Worm (Caenorhabditis elegans) whole organism, L1 larva: ENCODE data around the gene nmr-2.

Experiments
- C04F5.9 ChIP-seq: sonication (generic microtip); optimal IDR thresholded peaks from 2 replicates; lab custom pipeline; 2016; ENCODE audit warnings: missing genetic modification characterization, missing compliant biosample characterization
- C16A3.4 ChIP-seq: fragments of 150-350 bp; optimal IDR thresholded peaks from 2 replicates; lab custom pipeline; 2014; ENCODE audit warnings: missing biosample characterization, missing genetic modification characterization
- C34B4.2 ChIP-seq: sonication (generic microtip); optimal IDR thresholded peaks from 2 replicates; lab custom pipeline; 2017; ENCODE audit warnings: mild to moderate bottlenecking, missing genetic modification characterization, missing compliant biosample characterization
- Y116A8C.19 ChIP-seq: sonication (generic microtip); optimal IDR thresholded peaks from 2 replicates; lab custom pipeline; 2016; ENCODE audit warnings: missing compliant biosample characterization, missing genetic modification characterization, borderline replicate concordance
- aly-2 ChIP-seq: fragments of 150-350 bp; optimal IDR thresholded peaks from 2 replicates; lab custom pipeline; 2014; ENCODE audit warnings: missing biosample characterization, missing genetic modification characterization
- blmp-1 ChIP-seq: fragments of 150-350 bp; optimal IDR thresholded peaks from 2 replicates; lab custom pipeline; 2014; ENCODE audit warnings: missing biosample characterization, missing genetic modification characterization
- ceh-63 ChIP-seq: fragments of 200-800 bp; sonication (Bioruptor generic); optimal IDR thresholded peaks from 2 replicates; lab custom pipeline; 2018; ENCODE audit warnings: mild to moderate bottlenecking, missing genetic modification characterization, missing compliant biosample characterization
- ceh-8 ChIP-seq: fragments of 200-800 bp; sonication (Bioruptor generic); optimal IDR thresholded peaks from 2 replicates; lab custom pipeline; 2018; ENCODE audit warnings: mild to moderate bottlenecking, missing genetic modification characterization, moderate library complexity, missing compliant biosample characterization
- ceh-82 ChIP-seq, 3 experiments: fragments of 150-350 bp in 1 of 3; sonication (generic microtip) in 2 of 3; optimal IDR thresholded peaks; 2 replicates each; lab custom pipeline; 2014 to 2017; ENCODE audit warnings: missing biosample characterization in 3 of 3, missing genetic modification characterization in 3 of 3
- dsc-1 ChIP-seq: sonication (generic microtip); optimal IDR thresholded peaks from 2 replicates; lab custom pipeline; 2016; ENCODE audit warnings: mild to moderate bottlenecking, missing genetic modification characterization, missing compliant biosample characterization
- efl-1 ChIP-seq, 4 experiments: fragments of 150-350 bp; optimal IDR thresholded peaks in 3 of 4; peaks in 1 of 4; 1 replicate in 1 of 4; 2 replicates in 3 of 4; lab custom pipeline; 2014; ENCODE audit warnings: missing biosample characterization in 2 of 4, missing genetic modification characterization in 2 of 4, missing genetic modification reagents in 2 of 4
- efl-3 ChIP-seq: fragments of 200-800 bp; sonication (Bioruptor generic); optimal IDR thresholded peaks from 2 replicates; lab custom pipeline; 2018; ENCODE audit warnings: mild to moderate bottlenecking, missing genetic modification characterization, missing compliant biosample characterization
- egl-27 ChIP-seq, 2 experiments: fragments of 150-350 bp in 1 of 2; sonication (generic microtip); optimal IDR thresholded peaks; 3 replicates each; lab custom pipeline; 2017 to 2018; ENCODE audit warnings: missing biosample characterization in 2 of 2, missing genetic modification characterization in 2 of 2, missing genetic modification reagents in 2 of 2
- elt-2 ChIP-seq: sonication (generic microtip); optimal IDR thresholded peaks from 2 replicates; lab custom pipeline; 2016; ENCODE audit warnings: missing genetic modification characterization, mild to moderate bottlenecking, inconsistent platforms, missing compliant biosample characterization, missing genetic modification reagents
- elt-3 ChIP-seq, 6 experiments: fragments of 150-350 bp in 1 of 6; sonication (generic microtip); optimal IDR thresholded peaks; 2 replicates each; lab custom pipeline; 2017 to 2018; ENCODE audit warnings: missing biosample characterization in 6 of 6, missing genetic modification characterization in 6 of 6, inconsistent platforms in 1 of 6
- ets-5 ChIP-seq: fragments of 200-800 bp; sonication (Bioruptor generic); IDR thresholded peaks from 2 replicates; pipeline ENCODE4 v1.3.6; 2022; ENCODE audit warnings: missing genetic modification characterization, missing compliant biosample characterization
- fkh-10 ChIP-seq: sonication (generic microtip); optimal IDR thresholded peaks from 2 replicates; lab custom pipeline; 2017; ENCODE audit warnings: missing biosample characterization, missing genetic modification reagents, missing genetic modification characterization
- fkh-4 ChIP-seq: sonication (generic microtip); optimal IDR thresholded peaks from 2 replicates; lab custom pipeline; 2016; ENCODE audit warnings: missing compliant biosample characterization, missing genetic modification characterization, borderline replicate concordance
- fos-1 ChIP-seq: fragments of 150-350 bp; optimal IDR thresholded peaks from 2 replicates; lab custom pipeline; 2014; ENCODE audit warnings: missing biosample characterization, missing genetic modification characterization
- hlh-17 ChIP-seq: fragments of 200-800 bp; sonication (Bioruptor generic); optimal IDR thresholded peaks from 2 replicates; lab custom pipeline; 2018; ENCODE audit warnings: missing genetic modification characterization, mild to moderate bottlenecking, missing compliant biosample characterization, moderate library complexity, borderline replicate concordance
- hlh-4 ChIP-seq: sonication (generic microtip); optimal IDR thresholded peaks from 2 replicates; lab custom pipeline; 2016; ENCODE audit warnings: mild to moderate bottlenecking, missing genetic modification characterization, missing compliant biosample characterization
- hpl-2 ChIP-seq: fragments of 150-350 bp; optimal IDR thresholded peaks from 2 replicates; lab custom pipeline; 2014; ENCODE audit warnings: missing biosample characterization, missing genetic modification reagents, missing genetic modification characterization
- irx-1 ChIP-seq: sonication (generic microtip); optimal IDR thresholded peaks from 2 replicates; lab custom pipeline; 2016; ENCODE audit warnings: missing genetic modification characterization, missing compliant biosample characterization
- jun-1 ChIP-seq: fragments of 150-350 bp; optimal IDR thresholded peaks from 2 replicates; lab custom pipeline; 2014; ENCODE audit warnings: missing biosample characterization, missing genetic modification reagents, missing genetic modification characterization
- lin-14 ChIP-seq: fragments of 200-800 bp; sonication (Bioruptor generic); optimal IDR thresholded peaks from 2 replicates; lab custom pipeline; 2018; ENCODE audit warnings: mild to moderate bottlenecking, missing genetic modification characterization, moderate library complexity, missing compliant biosample characterization
- lin-35 ChIP-seq, 2 experiments: fragments of 150-350 bp; optimal IDR thresholded peaks; 2 replicates each; lab custom pipeline; 2014; ENCODE audit warnings: missing biosample characterization in 2 of 2, missing genetic modification characterization in 2 of 2, missing genetic modification reagents in 2 of 2
- lsy-2 ChIP-seq, 2 experiments: fragments of 150-350 bp; optimal IDR thresholded peaks; 2 replicates each; lab custom pipeline; 2014; ENCODE audit warnings: missing biosample characterization in 2 of 2, missing genetic modification characterization in 2 of 2
- mab-9 ChIP-seq: fragments of 200-800 bp; sonication (Bioruptor generic); IDR thresholded peaks from 2 replicates; pipeline ENCODE4 v1.3.6; 2022; ENCODE audit warnings: missing genetic modification reagents, missing genetic modification characterization, missing compliant biosample characterization
- mef-2 ChIP-seq: fragments of 150-350 bp; optimal IDR thresholded peaks from 2 replicates; lab custom pipeline; 2014; ENCODE audit warnings: missing biosample characterization, missing genetic modification characterization
- nhr-12 ChIP-seq: sonication (generic microtip); optimal IDR thresholded peaks from 2 replicates; lab custom pipeline; 2017; ENCODE audit warnings: missing biosample characterization, missing genetic modification characterization
- nhr-19 ChIP-seq: fragments of 200-800 bp; sonication (Bioruptor generic); conservative IDR thresholded peaks from 2 replicates; pipeline ENCODE4 v1.3.6; 2022; ENCODE audit warnings: missing genetic modification characterization, missing compliant biosample characterization
- nhr-20 ChIP-seq: sonication (generic microtip); optimal IDR thresholded peaks from 2 replicates; lab custom pipeline; 2016; ENCODE audit warnings: mild to moderate bottlenecking, missing genetic modification characterization, missing compliant biosample characterization
- nhr-47 ChIP-seq: sonication (generic microtip); optimal IDR thresholded peaks from 2 replicates; lab custom pipeline; 2016; ENCODE audit warnings: mild to moderate bottlenecking, missing genetic modification characterization, moderate library complexity, missing compliant biosample characterization
- nhr-84 ChIP-seq: sonication (generic microtip); optimal IDR thresholded peaks from 2 replicates; lab custom pipeline; 2017; ENCODE audit warnings: missing biosample characterization, missing genetic modification characterization
- pag-3 ChIP-seq: sonication (generic microtip); optimal IDR thresholded peaks from 2 replicates; lab custom pipeline; 2017; ENCODE audit warnings: missing genetic modification characterization, mild to moderate bottlenecking, missing compliant biosample characterization, antibody characterized with exemption, borderline replicate concordance; ENCODE audit not compliant: insufficient read depth
- pqm-1 ChIP-seq: sonication (generic microtip); optimal IDR thresholded peaks from 3 replicates; lab custom pipeline; 2017; ENCODE audit warnings: missing biosample characterization, missing genetic modification characterization
- rnt-1 ChIP-seq: sonication (generic microtip); optimal IDR thresholded peaks from 2 replicates; lab custom pipeline; 2016; ENCODE audit warnings: mild to moderate bottlenecking, missing genetic modification characterization, moderate library complexity, missing compliant biosample characterization
- snpc-4 ChIP-seq: fragments of 150-350 bp; optimal IDR thresholded peaks from 2 replicates; lab custom pipeline; 2014; ENCODE audit warnings: missing biosample characterization, missing genetic modification characterization
- sox-4 ChIP-seq: sonication (generic microtip); optimal IDR thresholded peaks from 2 replicates; lab custom pipeline; 2016; ENCODE audit warnings: missing genetic modification characterization, missing compliant biosample characterization
- sptf-1 ChIP-seq: fragments of 150-350 bp; optimal IDR thresholded peaks from 2 replicates; lab custom pipeline; 2014; ENCODE audit warnings: missing biosample characterization, missing genetic modification characterization
- tbx-2 ChIP-seq: sonication (generic microtip); optimal IDR thresholded peaks from 2 replicates; lab custom pipeline; 2016; ENCODE audit warnings: missing genetic modification characterization, missing compliant biosample characterization
- tlp-1 ChIP-seq: fragments of 150-350 bp; optimal IDR thresholded peaks from 2 replicates; lab custom pipeline; 2014; ENCODE audit warnings: missing biosample characterization, missing genetic modification characterization
- unc-30 ChIP-seq: sonication (generic microtip); optimal IDR thresholded peaks from 2 replicates; lab custom pipeline; 2017; ENCODE audit warnings: missing biosample characterization, missing genetic modification characterization
- unc-86 ChIP-seq: sonication (generic microtip); optimal IDR thresholded peaks from 2 replicates; lab custom pipeline; 2016; ENCODE audit warnings: missing genetic modification characterization, missing compliant biosample characterization
- vab-15 ChIP-seq: sonication (generic microtip); optimal IDR thresholded peaks from 2 replicates; lab custom pipeline; 2017; ENCODE audit warnings: missing genotype, mild to moderate bottlenecking, missing genetic modification characterization, missing compliant biosample characterization
- xbp-1 ChIP-seq: sonication (generic microtip); optimal IDR thresholded peaks from 2 replicates; lab custom pipeline; 2016; ENCODE audit warnings: missing genetic modification characterization, missing compliant biosample characterization
- ztf-11 ChIP-seq, 2 experiments: sonication (generic microtip); optimal IDR thresholded peaks; 2 replicates each; lab custom pipeline; 2016 to 2017; ENCODE audit warnings: missing genetic modification characterization in 2 of 2, missing biosample characterization in 1 of 2, missing compliant biosample characterization in 1 of 2

Gene nmr-2

DNA sequence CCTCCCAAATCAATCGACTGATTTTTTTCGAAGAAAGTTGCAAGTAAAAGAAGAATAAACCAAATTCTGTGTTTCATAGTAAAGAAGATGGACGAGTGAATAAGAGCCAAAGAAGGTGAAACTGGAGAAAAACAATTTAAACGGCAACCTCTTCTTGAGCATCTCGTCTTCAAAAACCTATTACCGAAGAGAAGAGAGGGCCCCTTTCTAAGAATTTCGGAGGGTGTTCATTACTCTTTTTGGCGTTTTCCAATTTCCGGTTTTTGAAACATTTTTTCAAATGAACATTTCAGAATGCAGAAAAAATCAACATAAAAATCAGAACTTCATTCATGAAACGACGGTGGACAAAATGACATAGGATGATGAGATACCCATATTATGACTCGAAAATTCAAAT lies at the start of gene nmr-2:
Gene nmr-2 (minus strand): TSS at position 101 of the 400 bp plus-strand sequence.
- TF ChIP-seq nhr-12 (tag; lab: Kevin White, UChicago) (no peak), ceh-8 (GFP tag; lab: Kevin White, UChicago) (no peak), fkh-10 (GFP tag; lab: Kevin White, UChicago) (no peak), snpc-4 (tag; lab: Kevin White, UChicago) (no peak), rnt-1 (tag; lab: Kevin White, UChicago) (no peak), mab-9 (no peak), Y116A8C.19 (tag; lab: Kevin White, UChicago) (no peak), vab-15 (tag; lab: Kevin White, UChicago) (no peak), sox-4 (tag; lab: Kevin White, UChicago) (no peak), mef-2 (tag; lab: Kevin White, UChicago) (no peak), nhr-84 (no peak), nhr-19 (GFP tag; lab: Robert Waterston, UW) (no peak), elt-2 (tag; lab: Kevin White, UChicago) (no peak), fos-1 (tag; lab: Kevin White, UChicago) (no peak), lsy-2 (tag; optimal IDR thresholded peaks at IDR 0.05; lab: Kevin White, UChicago) (no peak), elt-3 (tag; optimal IDR thresholded peaks at IDR 0.05; lab: Kevin White, UChicago) (no peak), efl-1 (optimal IDR thresholded peaks at IDR 0.05; lab: Kevin White, UChicago) (no peak), efl-1 (GFP tag; optimal IDR thresholded peaks at IDR 0.05 in 1 of 2; lab: Kevin White, UChicago) (no peak), unc-86 (no peak), ztf-11 (tag; optimal IDR thresholded peaks at IDR 0.05; lab: Kevin White, UChicago) (no peak)

DNA sequence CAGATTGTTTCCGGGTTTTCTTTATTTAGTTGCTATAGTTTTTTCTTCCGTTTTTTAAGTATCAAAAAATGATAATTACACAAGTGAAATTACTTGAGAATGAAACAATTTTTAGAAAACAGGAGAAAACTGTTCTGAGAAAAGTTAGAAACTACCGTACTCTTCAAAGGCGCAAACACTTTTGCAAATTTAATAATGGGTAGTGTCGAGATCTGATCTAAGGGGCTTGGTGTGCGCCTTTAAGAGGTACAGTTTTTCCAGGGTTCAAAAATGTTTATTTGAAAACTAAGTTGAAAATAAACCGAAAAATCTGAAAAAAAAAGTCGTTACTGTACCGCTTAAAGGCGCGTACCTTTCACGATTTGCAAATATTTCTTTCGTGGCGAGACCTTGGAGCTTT lies 49.1 kb upstream of the nmr-2 start:
- TF ChIP-seq lin-14 (GFP tag; lab: Kevin White, UChicago) = no peak
- TF ChIP-seq snpc-4 (tag; lab: Kevin White, UChicago) = no peak
- no peak for TF ChIP-seq hlh-17 (GFP tag; lab: Kevin White, UChicago)
- TF ChIP-seq ceh-8 (GFP tag; lab: Kevin White, UChicago) = no peak
- TF ChIP-seq C04F5.9 (tag; lab: Kevin White, UChicago) = no peak
- TF ChIP-seq efl-1 (optimal IDR thresholded peaks at IDR 0.05; lab: Kevin White, UChicago) = no peak
- TF ChIP-seq efl-1 (GFP tag; optimal IDR thresholded peaks at IDR 0.05 in 1 of 2; lab: Kevin White, UChicago) = no peak
- TF ChIP-seq unc-30 = no peak
- no peak for TF ChIP-seq ets-5
- no peak for TF ChIP-seq C34B4.2 (tag; lab: Kevin White, UChicago)
- no peak for TF ChIP-seq tlp-1 (tag; lab: Kevin White, UChicago)
- no peak for TF ChIP-seq egl-27 (tag; optimal IDR thresholded peaks at IDR 0.05; lab: Kevin White, UChicago)
- no peak for TF ChIP-seq unc-86
- TF ChIP-seq blmp-1 = no peak
- TF ChIP-seq tbx-2 (tag; lab: Kevin White, UChicago) = no peak
- TF ChIP-seq mab-9 = no peak
- TF ChIP-seq, all 84 proteins: peak for 0

DNA sequence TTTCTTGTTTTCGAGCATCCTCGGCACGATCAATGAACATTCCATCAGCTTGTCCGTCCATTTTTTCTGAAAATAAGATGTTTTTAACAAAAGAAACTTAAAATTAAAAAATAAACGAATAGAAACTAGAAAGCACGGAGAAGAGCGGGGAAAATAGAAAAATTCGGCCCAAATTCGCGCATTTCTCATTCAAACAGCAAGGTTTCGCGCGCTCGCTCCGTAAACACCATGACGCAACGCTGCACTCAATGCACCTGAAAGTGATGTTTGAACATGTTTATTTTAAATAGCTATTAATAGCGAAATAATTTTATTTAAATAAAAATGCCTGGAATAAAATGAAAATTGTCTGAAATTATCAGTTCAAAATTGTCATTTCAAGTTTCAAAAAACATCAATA lies 48.1 kb upstream of the nmr-2 start, which contains the start of the genes mcm-3 and C25D7.15:
Gene mcm-3 (minus strand): TSS at position 66 of the 400 bp plus-strand sequence.
Gene C25D7.15 (plus strand): TSS at position 275 of the 400 bp plus-strand sequence.
- TF ChIP-seq pag-3 = no peak
- peak; percentile 25 for TF ChIP-seq nhr-47 (tag; lab: Kevin White, UChicago)
- peak; percentile 34 for TF ChIP-seq C16A3.4 (tag; lab: Kevin White, UChicago)
- TF ChIP-seq fkh-4 (tag; lab: Kevin White, UChicago) = no peak
- TF ChIP-seq irx-1 (tag; lab: Kevin White, UChicago) = no peak
- TF ChIP-seq fkh-10 (GFP tag; lab: Kevin White, UChicago) = no peak
- TF ChIP-seq nhr-20 (tag; lab: Kevin White, UChicago) = peak; percentile 13
- no peak for TF ChIP-seq snpc-4 (tag; lab: Kevin White, UChicago)
- TF ChIP-seq hlh-17 (GFP tag; lab: Kevin White, UChicago) = no peak
- TF ChIP-seq fos-1 (tag; lab: Kevin White, UChicago) = no peak
- TF ChIP-seq mab-9 = no peak
- TF ChIP-seq ets-5 = no peak
- TF ChIP-seq pqm-1 (tag; lab: Kevin White, UChicago) = no peak
- peak in 1 of 6 experiments; percentile 8 for TF ChIP-seq elt-3 (tag; optimal IDR thresholded peaks at IDR 0.05; lab: Kevin White, UChicago)
- no peak for TF ChIP-seq hlh-4 (tag; lab: Kevin White, UChicago)
- no peak for TF ChIP-seq hpl-2 (GFP tag; lab: Kevin White, UChicago)
- no peak for TF ChIP-seq dsc-1 (tag; lab: Kevin White, UChicago)
- no peak for TF ChIP-seq egl-27 (tag; optimal IDR thresholded peaks at IDR 0.05; lab: Kevin White, UChicago)
- no peak for TF ChIP-seq xbp-1 (tag; lab: Kevin White, UChicago)
- no peak for TF ChIP-seq aly-2 (tag; lab: Kevin White, UChicago)
- no peak for TF ChIP-seq jun-1 (tag; lab: Kevin White, UChicago)
- no peak for TF ChIP-seq efl-3 (GFP tag; lab: Kevin White, UChicago)
- no peak for TF ChIP-seq ceh-82 (tag; optimal IDR thresholded peaks at IDR 0.05; lab: Kevin White, UChicago)
- TF ChIP-seq Y116A8C.19 (tag; lab: Kevin White, UChicago) = no peak
- no peak for TF ChIP-seq sptf-1
- peak; percentile 71 to 90 for TF ChIP-seq lin-35 (GFP tag; optimal IDR thresholded peaks at IDR 0.05; lab: Kevin White, UChicago)
- no peak for TF ChIP-seq ceh-63 (GFP tag; lab: Kevin White, UChicago)
